Worm (Caenorhabditis elegans): ENCODE data around the gene srb-6.

The srb-6 gene

DNA sequence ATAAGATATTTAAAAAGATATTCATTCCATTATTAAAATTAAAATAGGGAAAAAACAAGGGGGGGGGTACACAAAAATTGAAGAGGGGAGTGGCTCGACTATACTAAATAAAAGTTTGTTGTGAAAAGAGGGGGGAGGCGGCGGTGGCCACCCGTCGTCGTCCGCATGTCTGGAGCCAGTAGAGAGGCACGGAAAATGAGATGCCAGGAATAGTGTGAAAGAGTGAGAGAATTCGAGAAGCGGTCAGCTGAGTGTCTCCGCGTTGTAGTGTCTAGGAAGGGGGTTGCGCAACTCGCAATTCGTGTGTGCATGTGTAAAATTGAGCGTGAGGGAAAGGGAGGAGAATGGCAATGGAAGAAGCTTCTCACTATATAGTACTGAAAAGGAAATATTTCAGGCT is 7.6 kb downstream of the srb-6 start:
- TF ChIP-seq ZK337.2 (GFP tag; IDR thresholded peaks at IDR 0.05) (no peak), lsy-2 (tag; optimal IDR thresholded peaks at IDR 0.05) (peak in 1 of 2 experiments; percentile 9), vab-7 (GFP tag; IDR thresholded peaks at IDR 0.05) (no peak), spr-1 (tag; optimal IDR thresholded peaks at IDR 0.05) (no peak), Y5F2A.4 (GFP tag; optimal IDR thresholded peaks at IDR 0.05) (no peak), lin-15B (tag; optimal IDR thresholded peaks at IDR 0.05) (no peak), mes-2 (tag; optimal IDR thresholded peaks at IDR 0.05; ENCODE audit: poor library complexity, severe bottlenecking) (peak; percentile 26), lin-13 (GFP tag; optimal IDR thresholded peaks at IDR 0.05) (no peak), mdl-1 (tag; optimal IDR thresholded peaks at IDR 0.05) (peak in 1 of 2 experiments; percentile 18), hmg-1.1 (GFP tag; IDR thresholded peaks at IDR 0.05) (peak; percentile 71), nhr-6 (tag; optimal IDR thresholded peaks at IDR 0.05) (no peak), aha-1 (tag) (peak; percentile 38), attf-4 (tag; optimal IDR thresholded peaks at IDR 0.05) (no peak), hlh-30 (tag; optimal IDR thresholded peaks at IDR 0.05; ENCODE audit: insufficient read depth) (peak; percentile 60), nhr-11 (tag; optimal IDR thresholded peaks at IDR 0.05) (peak; percentile 61), lin-39 (tag; optimal IDR thresholded peaks at IDR 0.05) (no peak), hlh-11 (tag; optimal IDR thresholded peaks at IDR 0.05) (peak; percentile 59), T26A8.4 (GFP tag; IDR thresholded peaks at IDR 0.05) (no peak), rbr-2 (tag; optimal IDR thresholded peaks at IDR 0.05) (peak; percentile 22), nhr-10 (tag; optimal IDR thresholded peaks at IDR 0.05) (no peak), hif-1 (tag; optimal IDR thresholded peaks at IDR 0.05) (peak in 1 of 2 experiments; percentile 1), mdt-29 (GFP tag; IDR thresholded peaks at IDR 0.05) (no peak)

DNA sequence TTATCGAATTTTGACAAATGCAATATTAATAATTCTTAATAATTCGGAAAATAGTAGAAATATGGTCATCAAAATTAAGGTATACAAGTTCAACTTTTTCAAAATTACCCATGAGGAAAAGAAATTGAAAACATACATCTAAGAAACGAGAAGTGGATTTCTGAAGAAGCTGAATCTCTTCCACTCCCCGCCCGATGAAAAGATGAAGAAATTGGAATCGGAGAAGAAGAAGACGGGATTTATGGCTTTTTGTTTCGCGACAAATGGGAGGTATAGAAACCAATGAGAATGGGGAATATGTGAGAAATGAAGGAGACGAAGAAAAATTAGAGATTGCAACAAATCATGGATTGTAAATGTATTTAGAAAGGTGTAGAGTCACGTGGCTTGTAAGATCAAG is 8.4 kb downstream of the srb-6 start:
- TF ChIP-seq nhr-11 (tag; optimal IDR thresholded peaks at IDR 0.05) (peak; percentile 32), Y105C5A.15 (GFP tag; IDR thresholded peaks at IDR 0.05) (no peak)

DNA sequence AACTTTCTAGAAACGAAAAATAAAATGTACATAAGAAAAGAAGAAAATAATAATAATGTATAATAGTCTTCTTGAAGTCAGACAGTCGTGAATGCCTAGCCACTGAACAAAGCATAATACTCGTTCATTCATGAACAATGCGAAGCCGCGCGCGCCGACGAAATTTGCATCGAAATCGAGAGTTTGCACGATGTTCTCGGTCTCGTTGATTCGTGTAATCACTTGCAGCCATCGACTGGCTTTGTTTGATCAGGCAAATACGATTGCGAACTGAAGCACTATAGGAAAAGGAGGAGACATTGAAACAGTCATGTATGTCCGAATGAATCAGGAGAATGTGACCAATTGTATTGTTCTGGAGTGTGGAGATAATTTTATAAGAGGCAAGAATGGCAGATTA is 9.1 kb downstream of the srb-6 start:
- TF ChIP-seq nhr-11 (tag; optimal IDR thresholded peaks at IDR 0.05) (no peak), ama-1 (optimal IDR thresholded peaks at IDR 0.05) (no peak), zfp-2 (tag; optimal IDR thresholded peaks at IDR 0.05) (no peak), ZK337.2 (GFP tag; IDR thresholded peaks at IDR 0.05) (no peak), lin-39 (tag; optimal IDR thresholded peaks at IDR 0.05) (no peak), tag-97 (GFP tag; IDR thresholded peaks at IDR 0.05) (no peak), vab-7 (GFP tag; IDR thresholded peaks at IDR 0.05) (no peak), zag-1 (tag; optimal IDR thresholded peaks at IDR 0.05) (no peak), nhr-41 (GFP tag; IDR thresholded peaks at IDR 0.05) (no peak), arid-1 (GFP tag; conservative IDR thresholded peaks at IDR 0.05) (no peak), mxl-2 (GFP tag; conservative IDR thresholded peaks at IDR 0.05) (no peak), ztf-11 (tag; optimal IDR thresholded peaks at IDR 0.05) (no peak), daf-19 (GFP tag; conservative IDR thresholded peaks at IDR 0.05) (no peak), ceh-82 (tag; optimal IDR thresholded peaks at IDR 0.05) (no peak)

DNA sequence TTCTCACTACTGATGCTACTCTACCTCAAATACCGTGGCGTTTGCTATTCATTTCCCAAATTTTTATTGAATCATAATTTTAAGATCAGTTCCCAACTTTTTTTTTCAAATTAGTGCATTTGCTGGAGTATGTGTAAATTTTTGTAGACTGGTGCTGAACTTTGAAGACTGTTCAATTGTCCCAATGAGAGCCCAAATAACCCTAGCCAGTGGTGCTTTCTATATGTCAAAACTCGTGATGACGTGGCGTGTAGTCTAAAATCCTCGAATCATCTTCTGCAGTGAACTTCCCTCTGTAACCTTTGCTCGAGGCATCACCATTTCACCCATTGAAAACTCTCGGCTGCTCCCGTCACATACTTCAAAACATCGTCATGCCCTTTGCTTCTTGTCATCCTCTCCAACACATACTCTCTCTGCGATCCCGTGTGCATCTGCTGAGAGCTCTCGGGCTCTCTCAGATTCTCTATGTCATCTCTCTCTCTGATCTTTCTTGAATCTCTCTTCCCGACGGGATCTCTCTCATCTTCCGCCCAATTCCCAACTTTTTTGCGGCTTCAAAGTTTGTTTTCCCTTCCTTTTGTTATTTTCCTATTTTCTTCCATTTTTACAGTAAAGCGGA is 9.8 kb downstream of the srb-6 start:
- TF ChIP-seq hlh-11 (tag; optimal IDR thresholded peaks at IDR 0.05) (peak; percentile 34), hlh-30 (tag; optimal IDR thresholded peaks at IDR 0.05; ENCODE audit: insufficient read depth) (peak; percentile 19), nhr-11 (tag; optimal IDR thresholded peaks at IDR 0.05) (peak; percentile 60), zfp-3 (GFP tag; conservative IDR thresholded peaks at IDR 0.05) (no peak), unc-62 (GFP tag; optimal IDR thresholded peaks at IDR 0.05 in 1 of 2) (peak in 1 of 2 experiments; percentile 94), unc-62 (tag; optimal IDR thresholded peaks at IDR 0.05) (no peak)

Measured in whole organism, L4 larva.